Fruit fly (Drosophila melanogaster) whole organism, prepupa: ENCODE data around the gene Prim2.

Experiments used
- Blimp-1 ChIP-seq: fragments of 200-800 bp; sonication (Bioruptor generic); optimal IDR thresholded peaks from 3 replicates; lab custom pipeline; 2017; ENCODE audit warnings: missing biosample characterization, missing genetic modification characterization, mild to moderate bottlenecking, moderate library complexity, missing genetic modification reagents
- CG10631 ChIP-seq: fragments of 200-800 bp; sonication (Bioruptor generic); optimal IDR thresholded peaks from 2 replicates; lab custom pipeline; 2016; ENCODE audit warnings: missing biosample characterization, missing genetic modification characterization
- CG10669 ChIP-seq: fragments of 200-800 bp; sonication (Bioruptor generic); optimal IDR thresholded peaks from 3 replicates; lab custom pipeline; 2018; ENCODE audit warnings: missing biosample characterization, mild to moderate bottlenecking, missing genetic modification characterization, moderate library complexity
- CG11294 ChIP-seq: fragments of 200-800 bp; sonication (Bioruptor generic); IDR thresholded peaks from 2 replicates; pipeline ENCODE4 v1.3.6; 2022; ENCODE audit warnings: missing biosample characterization, missing genetic modification characterization
- CG11762 ChIP-seq: fragments of 200-800 bp; sonication (Bioruptor generic); optimal IDR thresholded peaks from 3 replicates; lab custom pipeline; 2016; ENCODE audit warnings: missing biosample characterization, missing genetic modification characterization; ENCODE audit not compliant: insufficient read depth
- CG11902 ChIP-seq: fragments of 200-800 bp; sonication (Bioruptor generic); optimal IDR thresholded peaks from 3 replicates; lab custom pipeline; 2016; ENCODE audit warnings: missing biosample characterization, missing genetic modification characterization
- CG15336 ChIP-seq: fragments of 200-800 bp; sonication (Bioruptor generic); IDR thresholded peaks from 2 replicates; pipeline ENCODE4 v1.3.6; 2022; ENCODE audit warnings: missing biosample characterization, missing genetic modification characterization
- CG16779 ChIP-seq: fragments of 200-800 bp; sonication (Bioruptor generic); optimal IDR thresholded peaks from 3 replicates; lab custom pipeline; 2017; ENCODE audit warnings: missing biosample characterization, mild to moderate bottlenecking, missing genetic modification characterization
- CG32006 ChIP-seq: fragments of 200-800 bp; sonication (Bioruptor generic); optimal IDR thresholded peaks from 3 replicates; lab custom pipeline; 2017; ENCODE audit warnings: missing biosample characterization, mild to moderate bottlenecking, missing genetic modification characterization
- CG34406 ChIP-seq: fragments of 200-800 bp; sonication (Bioruptor generic); optimal IDR thresholded peaks from 3 replicates; lab custom pipeline; 2016; ENCODE audit warnings: missing biosample characterization, missing genetic modification characterization
- CG3919 ChIP-seq: fragments of 200-800 bp; sonication (Bioruptor generic); optimal IDR thresholded peaks from 3 replicates; lab custom pipeline; 2016; ENCODE audit warnings: missing biosample characterization, missing genetic modification characterization
- CG4318 ChIP-seq: fragments of 200-800 bp; sonication (Bioruptor generic); optimal IDR thresholded peaks from 3 replicates; lab custom pipeline; 2017; ENCODE audit warnings: missing biosample characterization, mild to moderate bottlenecking, missing genetic modification characterization
- CG6276 ChIP-seq: fragments of 200-800 bp; sonication (Bioruptor generic); optimal IDR thresholded peaks from 2 replicates; lab custom pipeline; 2017; ENCODE audit warnings: missing biosample characterization, mild to moderate bottlenecking, missing genetic modification characterization
- CG6792 ChIP-seq: fragments of 200-800 bp; sonication (Bioruptor generic); optimal IDR thresholded peaks from 3 replicates; lab custom pipeline; 2016; ENCODE audit warnings: missing biosample characterization, missing genetic modification characterization
- CG6808 ChIP-seq: fragments of 200-800 bp; sonication (Bioruptor generic); optimal IDR thresholded peaks from 3 replicates; lab custom pipeline; 2017; ENCODE audit warnings: missing biosample characterization, missing genetic modification characterization, mild to moderate bottlenecking, moderate library complexity, missing genetic modification reagents
- CG6854 ChIP-seq: fragments of 200-800 bp; sonication (Bioruptor generic); optimal IDR thresholded peaks from 2 replicates; lab custom pipeline; 2017; ENCODE audit warnings: missing biosample characterization, mild to moderate bottlenecking, missing genetic modification characterization
- CG7368 ChIP-seq: fragments of 200-800 bp; sonication (Bioruptor generic); optimal IDR thresholded peaks from 3 replicates; lab custom pipeline; 2016; ENCODE audit warnings: missing biosample characterization, missing genetic modification characterization
- CG8119 ChIP-seq: fragments of 200-800 bp; sonication (Bioruptor generic); IDR thresholded peaks from 3 replicates; pipeline ENCODE4 v1.3.6; 2022; ENCODE audit warnings: missing biosample characterization, missing genetic modification characterization
- Eip75B ChIP-seq: fragments of 200-800 bp; sonication (Bioruptor generic); optimal IDR thresholded peaks from 3 replicates; lab custom pipeline; 2016; ENCODE audit warnings: missing biosample characterization, missing genetic modification characterization
- Eip78C ChIP-seq: fragments of 200-800 bp; sonication (Bioruptor generic); peaks from one replicate; lab custom pipeline; 2016; ENCODE audit warnings: missing biosample characterization, missing genetic modification characterization
- Ets96B ChIP-seq: fragments of 200-800 bp; optimal IDR thresholded peaks from 2 replicates; lab custom pipeline; 2019; ENCODE audit warnings: missing biosample characterization, mild to moderate bottlenecking, missing genetic modification characterization, moderate library complexity
- Gug ChIP-seq: fragments of 200-800 bp; sonication (Bioruptor generic); IDR thresholded peaks from 2 replicates; pipeline ENCODE4 v1.3.6; 2022; ENCODE audit warnings: missing biosample characterization, missing genetic modification characterization
- Hr39 ChIP-seq: fragments of 200-800 bp; sonication (Bioruptor generic); optimal IDR thresholded peaks from 2 replicates; lab custom pipeline; 2016; ENCODE audit warnings: missing biosample characterization, missing genetic modification characterization
- Hr4 ChIP-seq: fragments of 200-800 bp; sonication (Bioruptor generic); optimal IDR thresholded peaks from 3 replicates; lab custom pipeline; 2016; ENCODE audit warnings: missing biosample characterization, missing genetic modification characterization
- Lpt ChIP-seq: fragments of 200-800 bp; sonication (Bioruptor generic); optimal IDR thresholded peaks from 3 replicates; lab custom pipeline; 2016; ENCODE audit warnings: missing biosample characterization, missing genetic modification characterization
- Met ChIP-seq: fragments of 200-800 bp; sonication (Bioruptor generic); optimal IDR thresholded peaks from 3 replicates; lab custom pipeline; 2016; ENCODE audit warnings: missing biosample characterization, missing genetic modification characterization
- Smox ChIP-seq: fragments of 200-800 bp; sonication (Bioruptor generic); optimal IDR thresholded peaks from 3 replicates; lab custom pipeline; 2016; ENCODE audit warnings: missing biosample characterization, missing genetic modification characterization
- Sox102F ChIP-seq: fragments of 200-800 bp; sonication (Bioruptor generic); optimal IDR thresholded peaks from 2 replicates; lab custom pipeline; 2016; ENCODE audit warnings: missing biosample characterization, mild to moderate bottlenecking, missing genetic modification characterization
- Sox14 ChIP-seq: fragments of 200-800 bp; sonication (Bioruptor generic); optimal IDR thresholded peaks from 3 replicates; lab custom pipeline; 2016; ENCODE audit warnings: missing biosample characterization, missing genetic modification characterization
- Sox15 ChIP-seq: fragments of 200-800 bp; sonication (Bioruptor generic); optimal IDR thresholded peaks from 3 replicates; lab custom pipeline; 2016; ENCODE audit warnings: missing biosample characterization, missing genetic modification characterization
- achi ChIP-seq: fragments of 200-800 bp; sonication (Bioruptor generic); optimal IDR thresholded peaks from 3 replicates; lab custom pipeline; 2016; ENCODE audit warnings: missing biosample characterization, missing genetic modification characterization
- dac ChIP-seq: fragments of 200-800 bp; sonication (Bioruptor generic); optimal IDR thresholded peaks from 2 replicates; lab custom pipeline; 2017; ENCODE audit warnings: missing biosample characterization, mild to moderate bottlenecking, missing genetic modification characterization
- dsx ChIP-seq: fragments of 200-800 bp; optimal IDR thresholded peaks from 3 replicates; lab custom pipeline; 2019; ENCODE audit warnings: missing biosample characterization, mild to moderate bottlenecking, missing genetic modification characterization, moderate library complexity; ENCODE audit not compliant: poor library complexity, severe bottlenecking
- eg ChIP-seq: fragments of 200-800 bp; sonication (Bioruptor generic); IDR thresholded peaks from 3 replicates; pipeline ENCODE4 v1.3.6; 2022; ENCODE audit warnings: missing biosample characterization, missing genetic modification characterization
- esn ChIP-seq: fragments of 200-800 bp; sonication (Bioruptor generic); optimal IDR thresholded peaks from 2 replicates; lab custom pipeline; 2016; ENCODE audit warnings: missing biosample characterization, mild to moderate bottlenecking, missing genetic modification characterization, moderate library complexity
- fd59A ChIP-seq: fragments of 200-800 bp; sonication (Bioruptor generic); optimal IDR thresholded peaks from 2 replicates; lab custom pipeline; 2017; ENCODE audit warnings: missing biosample characterization, mild to moderate bottlenecking, missing genetic modification characterization, missing genetic modification reagents
- fd85E ChIP-seq: fragments of 200-800 bp; sonication (Bioruptor generic); optimal IDR thresholded peaks from 3 replicates; lab custom pipeline; 2016; ENCODE audit warnings: missing biosample characterization, missing genetic modification characterization
- fkh ChIP-seq: fragments of 200-800 bp; sonication (Bioruptor generic); optimal IDR thresholded peaks from 3 replicates; lab custom pipeline; 2017; ENCODE audit warnings: missing biosample characterization, mild to moderate bottlenecking, missing genetic modification characterization, moderate library complexity
- lz ChIP-seq: fragments of 200-800 bp; sonication (Bioruptor generic); optimal IDR thresholded peaks from 3 replicates; lab custom pipeline; 2016; ENCODE audit warnings: missing biosample characterization, missing genetic modification characterization
- pdm3 ChIP-seq: fragments of 200-800 bp; sonication (Bioruptor generic); optimal IDR thresholded peaks from 3 replicates; lab custom pipeline; 2016; ENCODE audit warnings: missing biosample characterization, missing genetic modification characterization
- salr ChIP-seq, 2 experiments: fragments of 200-800 bp; sonication (Bioruptor generic); optimal IDR thresholded peaks; 3 replicates each; lab custom pipeline; 2016 to 2018; ENCODE audit warnings: missing biosample characterization in 2 of 2, missing genetic modification characterization in 2 of 2, mild to moderate bottlenecking in 1 of 2
- svp ChIP-seq: fragments of 200-800 bp; sonication (Bioruptor generic); peaks from one replicate; lab custom pipeline; 2016; ENCODE audit warnings: missing biosample characterization, missing genetic modification characterization

The Prim2 gene

dm6 chr3L:20358212-20358611 lies 3.2 kb downstream of the Prim2 start, which contains the start of gene CG5665:
CG5665 (plus strand) TSS chr3L:20358512.
- TF ChIP-seq Eip78C (no peak), Eip75B (GFP tag; lab: Kevin White, UChicago) (no peak), fd59A (GFP tag; lab: Kevin White, UChicago) (no peak), CG7368 (no peak), CG11902 (no peak), CG6276 (GFP tag; lab: Kevin White, UChicago) (no peak), Hr4 (GFP tag; lab: Kevin White, UChicago) (no peak), Smox (GFP tag; lab: Kevin White, UChicago) (no peak)

- TF ChIP-seq CG11902 = no peak
- TF ChIP-seq Met (GFP tag; lab: Kevin White, UChicago) = no peak
- TF ChIP-seq CG32006 = no peak
- TF ChIP-seq CG15336 (GFP tag; lab: Robert Waterston, UW) = no peak
- TF ChIP-seq Sox102F = no peak
- TF ChIP-seq CG6854 (GFP tag; lab: Kevin White, UChicago) = no peak
- TF ChIP-seq CG8119 = no peak
- no peak for TF ChIP-seq fd59A (GFP tag; lab: Kevin White, UChicago)
- no peak for TF ChIP-seq lz (GFP tag; lab: Kevin White, UChicago)
- no peak for TF ChIP-seq Hr39 (GFP tag; lab: Kevin White, UChicago)
Measured at dm6 chr3L:20356613-20357012, 4.8 kb downstream of the Prim2 start, which contains the start of gene kin17. kin17 (plus strand) TSS chr3L:20356807.

- no peak for TF ChIP-seq CG6276 (GFP tag; lab: Kevin White, UChicago)
- TF ChIP-seq svp (GFP tag; lab: Kevin White, UChicago) = peak; percentile 98
Measured at dm6 chr3L:20354872-20355271, 6.5 kb downstream of the Prim2 start.

dm6 chr3L:20354363-20354762 lies 7.0 kb downstream of the Prim2 start:
- TF ChIP-seq Sox14 (no peak), eg (GFP tag; lab: Robert Waterston, UW) (no peak), CG16779 (no peak), lz (GFP tag; lab: Kevin White, UChicago) (no peak), CG6854 (GFP tag; lab: Kevin White, UChicago) (no peak), CG11902 (no peak)
- TF ChIP-seq, all 60 proteins: peak for 0

dm6 chr3L:20353726-20354332 lies 7.6 kb downstream of the Prim2 start:
- TF ChIP-seq Hr4 (GFP tag; lab: Kevin White, UChicago) (no peak), Sox15 (no peak), CG6854 (GFP tag; lab: Kevin White, UChicago) (no peak), Sox14 (no peak), pdm3 (GFP tag; lab: Kevin White, UChicago) (no peak), CG11902 (no peak), CG3919 (no peak), Gug (GFP tag; lab: Robert Waterston, UW) (no peak), CG7368 (no peak), salr (GFP tag; optimal IDR thresholded peaks at IDR 0.05; lab: Kevin White, UChicago) (no peak), CG6808 (no peak), CG11762 (GFP tag; lab: Kevin White, UChicago) (peak; percentile 6), CG4318 (no peak), achi (no peak), fd85E (GFP tag; lab: Kevin White, UChicago) (no peak), CG11294 (GFP tag; lab: Robert Waterston, UW) (no peak), Ets96B (tag; lab: Kevin White, UChicago) (no peak), CG10669 (GFP tag; lab: Kevin White, UChicago) (no peak), CG16779 (no peak), dsx (GFP tag; lab: Kevin White, UChicago) (no peak), dac (GFP tag; lab: Kevin White, UChicago) (no peak), Blimp-1 (no peak), CG10631 (no peak), Smox (GFP tag; lab: Kevin White, UChicago) (no peak), lz (GFP tag; lab: Kevin White, UChicago) (no peak), CG34406 (GFP tag; lab: Kevin White, UChicago) (no peak), Lpt (GFP tag; lab: Kevin White, UChicago) (no peak), Met (GFP tag; lab: Kevin White, UChicago) (no peak), esn (GFP tag; lab: Kevin White, UChicago) (peak; percentile 30), CG6792 (GFP tag; lab: Kevin White, UChicago) (no peak), fkh (GFP tag; lab: Kevin White, UChicago) (no peak)
